Fruit fly (Drosophila melanogaster) whole organism, embryonic: ENCODE data around the gene CG17168.

ENCODE experiments used
- ATbp ChIP-seq: fragments of 200-800 bp; sonication (Bioruptor generic); optimal IDR thresholded peaks from 2 replicates; lab custom pipeline; 2017; ENCODE audit warnings: missing biosample characterization, mild to moderate bottlenecking, missing genetic modification characterization, missing genetic modification reagents
- Aef1 ChIP-seq: fragments of 200-800 bp; sonication (Bioruptor generic); IDR thresholded peaks from 3 replicates; pipeline ENCODE4 v1.3.6; 2022; ENCODE audit warnings: missing biosample characterization, missing genetic modification characterization
- Awh ChIP-seq: fragments of 200-800 bp; sonication (Bioruptor generic); IDR thresholded peaks from 2 replicates; pipeline ENCODE4, ENCODE4 v1.3.6; 2022; ENCODE audit warnings: missing biosample characterization, missing genetic modification characterization
- BEAF-32 ChIP-seq: fragments of 200-800 bp; sonication (Bioruptor generic); optimal IDR thresholded peaks from 3 replicates; lab custom pipeline; 2017; ENCODE audit warnings: missing biosample characterization, missing genetic modification characterization, mild to moderate bottlenecking, moderate library complexity, missing genetic modification reagents
- CG10654 ChIP-seq: fragments of 200-800 bp; sonication (Bioruptor generic); optimal IDR thresholded peaks from 2 replicates; lab custom pipeline; 2016; ENCODE audit warnings: missing biosample characterization, missing genetic modification characterization
- CG11085 ChIP-seq: fragments of 200-800 bp; sonication (Bioruptor generic); IDR thresholded peaks from 2 replicates; pipeline ENCODE4 v1.3.6; 2022; ENCODE audit warnings: missing biosample characterization, missing genetic modification characterization
- CG11560 ChIP-seq: fragments of 200-800 bp; sonication (Bioruptor generic); IDR thresholded peaks from 3 replicates; pipeline ENCODE4 v1.3.6; 2022; ENCODE audit warnings: missing biosample characterization, missing genetic modification characterization
- CG12104 ChIP-seq: fragments of 200-800 bp; sonication (Bioruptor generic); optimal IDR thresholded peaks from 3 replicates; lab custom pipeline; 2016; ENCODE audit warnings: missing biosample characterization, missing genetic modification characterization
- CG12659 ChIP-seq: fragments of 200-800 bp; sonication (Bioruptor generic); optimal IDR thresholded peaks from 3 replicates; lab custom pipeline; 2017; ENCODE audit warnings: mild to moderate bottlenecking, missing biosample characterization, missing genetic modification reagents, missing genetic modification characterization
- CG12744 ChIP-seq: fragments of 200-800 bp; sonication (Bioruptor generic); optimal IDR thresholded peaks from 2 replicates; lab custom pipeline; 2016; ENCODE audit warnings: missing biosample characterization, missing genetic modification characterization
- CG16815 ChIP-seq: fragments of 200-800 bp; sonication (Bioruptor generic); optimal IDR thresholded peaks from 3 replicates; lab custom pipeline; 2017; ENCODE audit warnings: missing biosample characterization, mild to moderate bottlenecking, missing genetic modification characterization
- CG18011 ChIP-seq: fragments of 200-800 bp; sonication (Bioruptor generic); optimal IDR thresholded peaks from 2 replicates; lab custom pipeline; 2017; ENCODE audit warnings: missing biosample characterization, missing genetic modification characterization, mild to moderate bottlenecking, moderate library complexity, missing genotype
- CG3163 ChIP-seq: fragments of 200-800 bp; sonication (Bioruptor generic); optimal IDR thresholded peaks from 3 replicates; lab custom pipeline; 2016; ENCODE audit warnings: missing biosample characterization, missing genetic modification characterization
- CG3995 ChIP-seq: fragments of 200-800 bp; sonication (Bioruptor generic); optimal IDR thresholded peaks from 3 replicates; lab custom pipeline; 2016; ENCODE audit warnings: missing biosample characterization, missing genetic modification characterization
- CG6765 ChIP-seq: fragments of 200-800 bp; sonication (Bioruptor generic); optimal IDR thresholded peaks from 3 replicates; lab custom pipeline; 2017; ENCODE audit warnings: missing biosample characterization, mild to moderate bottlenecking, missing genetic modification characterization
- CG6854 ChIP-seq: fragments of 200-800 bp; sonication (Bioruptor generic); optimal IDR thresholded peaks from 3 replicates; lab custom pipeline; 2017; ENCODE audit warnings: missing biosample characterization, mild to moderate bottlenecking, missing genetic modification characterization
- CG7372 ChIP-seq: fragments of 200-800 bp; sonication (Bioruptor generic); IDR thresholded peaks from 2 replicates; pipeline ENCODE4 v1.3.6; 2022; ENCODE audit warnings: missing biosample characterization, missing genetic modification characterization
- CG8290 ChIP-seq, 3 experiments: fragments of 200-800 bp; sonication (Bioruptor generic); optimal IDR thresholded peaks; 2 replicates each; lab custom pipeline; 2016 to 2019; ENCODE audit warnings: missing biosample characterization in 3 of 3, missing genetic modification characterization in 3 of 3, mild to moderate bottlenecking in 2 of 3, moderate library complexity in 1 of 3
- CoRest ChIP-seq: fragments of 200-800 bp; sonication (Bioruptor generic); optimal IDR thresholded peaks from 3 replicates; lab custom pipeline; 2018; ENCODE audit warnings: missing biosample characterization, mild to moderate bottlenecking, missing genetic modification characterization, moderate library complexity
- Dad ChIP-seq: fragments of 200-800 bp; sonication (Bioruptor generic); optimal IDR thresholded peaks from 3 replicates; lab custom pipeline; 2016; ENCODE audit warnings: missing biosample characterization, missing genetic modification characterization
- Dbx ChIP-seq: fragments of 200-800 bp; sonication (Bioruptor generic); IDR thresholded peaks from 3 replicates; pipeline ENCODE4 v1.3.6; 2022; ENCODE audit warnings: missing biosample characterization, missing genetic modification characterization
- ERR ChIP-seq: fragments of 200-800 bp; sonication (Bioruptor generic); optimal IDR thresholded peaks from 2 replicates; lab custom pipeline; 2016; ENCODE audit warnings: missing biosample characterization, missing genetic modification characterization
- Fer2 ChIP-seq: fragments of 200-800 bp; sonication (Bioruptor generic); optimal IDR thresholded peaks from 2 replicates; lab custom pipeline; 2018; ENCODE audit warnings: missing biosample characterization, mild to moderate bottlenecking, missing genetic modification characterization, moderate library complexity
- Fer3 ChIP-seq: fragments of 200-800 bp; sonication (Bioruptor generic); optimal IDR thresholded peaks from 2 replicates; lab custom pipeline; 2018; ENCODE audit warnings: missing biosample characterization, mild to moderate bottlenecking, missing genetic modification characterization, moderate library complexity
- Hmr ChIP-seq: fragments of 200-800 bp; sonication (Bioruptor generic); optimal IDR thresholded peaks from 3 replicates; lab custom pipeline; 2017; ENCODE audit warnings: mild to moderate bottlenecking, missing biosample characterization, missing genetic modification reagents, missing genetic modification characterization
- Hmx ChIP-seq: fragments of 200-800 bp; sonication (Bioruptor generic); optimal IDR thresholded peaks from 2 replicates; lab custom pipeline; 2016; ENCODE audit warnings: missing biosample characterization, missing genetic modification characterization
- Nf-YA ChIP-seq: fragments of 200-800 bp; sonication (Bioruptor generic); IDR thresholded peaks from 2 replicates; pipeline ENCODE4 v1.3.6; 2022; ENCODE audit warnings: missing biosample characterization, missing genetic modification characterization
- Opbp ChIP-seq: fragments of 200-800 bp; sonication (Bioruptor generic); IDR thresholded peaks from 3 replicates; pipeline ENCODE4 v1.3.6; 2022; ENCODE audit warnings: missing biosample characterization, missing genetic modification characterization; ENCODE audit not compliant: partially characterized antibody
- PHDP ChIP-seq: fragments of 200-800 bp; sonication (Bioruptor generic); optimal IDR thresholded peaks from 3 replicates; lab custom pipeline; 2018; ENCODE audit warnings: missing biosample characterization, mild to moderate bottlenecking, missing genetic modification characterization, moderate library complexity
- Rfx ChIP-seq: fragments of 200-800 bp; sonication (Bioruptor generic); IDR thresholded peaks from 2 replicates; pipeline ENCODE4 v1.3.6; 2022; ENCODE audit warnings: missing biosample characterization, missing genetic modification characterization
- Taf1 ChIP-seq: fragments of 200-800 bp; sonication (Bioruptor generic); IDR thresholded peaks from 2 replicates; pipeline ENCODE4 v1.3.6; 2022; ENCODE audit warnings: missing biosample characterization, missing genetic modification characterization
- caup ChIP-seq: fragments of 200-800 bp; sonication (Bioruptor generic); optimal IDR thresholded peaks from 3 replicates; lab custom pipeline; 2017; ENCODE audit warnings: missing biosample characterization, mild to moderate bottlenecking, missing genetic modification characterization, moderate library complexity; ENCODE audit not compliant: severe bottlenecking
- corto ChIP-seq: fragments of 200-800 bp; sonication (Bioruptor generic); optimal IDR thresholded peaks from 2 replicates; lab custom pipeline; 2016; ENCODE audit warnings: missing biosample characterization, mild to moderate bottlenecking, missing genetic modification characterization, moderate library complexity
- croc ChIP-seq: fragments of 200-800 bp; sonication (Bioruptor generic); conservative IDR thresholded peaks from 3 replicates; pipeline ENCODE4 v1.3.6; 2022; ENCODE audit warnings: missing biosample characterization, missing genetic modification characterization
- grau ChIP-seq: fragments of 200-800 bp; optimal IDR thresholded peaks from 3 replicates; lab custom pipeline; 2019; ENCODE audit warnings: missing biosample characterization, mild to moderate bottlenecking, missing genetic modification characterization, moderate library complexity
- inv ChIP-seq: fragments of 200-800 bp; sonication (Bioruptor generic); IDR thresholded peaks from 2 replicates; pipeline ENCODE4 v1.3.6; 2022; ENCODE audit warnings: missing biosample characterization, missing genetic modification characterization; ENCODE audit not compliant: partially characterized antibody
- kay ChIP-seq: fragments of 200-800 bp; sonication (Bioruptor generic); optimal IDR thresholded peaks from 2 replicates; lab custom pipeline; 2016; ENCODE audit warnings: missing biosample characterization, missing genetic modification characterization
- ken ChIP-seq: fragments of 200-800 bp; sonication (Bioruptor generic); IDR thresholded peaks from 3 replicates; pipeline ENCODE4 v1.3.6; 2022; ENCODE audit warnings: missing biosample characterization, missing genetic modification characterization
- klu ChIP-seq: fragments of 200-800 bp; sonication (Bioruptor generic); IDR thresholded peaks from 2 replicates; pipeline ENCODE4 v1.3.6; 2022; ENCODE audit warnings: missing biosample characterization, missing genetic modification characterization
- knrl ChIP-seq: fragments of 200-800 bp; sonication (Bioruptor generic); IDR thresholded peaks from 3 replicates; pipeline ENCODE4 v1.3.6; 2022; ENCODE audit warnings: missing biosample characterization, missing genetic modification characterization; ENCODE audit not compliant: partially characterized antibody
- lab ChIP-seq: fragments of 200-800 bp; sonication (Bioruptor generic); optimal IDR thresholded peaks from 3 replicates; lab custom pipeline; 2017; ENCODE audit warnings: missing biosample characterization, missing genetic modification characterization, mild to moderate bottlenecking, moderate library complexity, missing genetic modification reagents
- oc ChIP-seq: fragments of 200-800 bp; sonication (Bioruptor generic); optimal IDR thresholded peaks from 2 replicates; lab custom pipeline; 2018; ENCODE audit warnings: missing biosample characterization, mild to moderate bottlenecking, missing genetic modification characterization, moderate library complexity
- pzg ChIP-seq: fragments of 200-800 bp; sonication (Bioruptor generic); optimal IDR thresholded peaks from 3 replicates; lab custom pipeline; 2018; ENCODE audit warnings: missing biosample characterization, mild to moderate bottlenecking, missing genetic modification characterization, moderate library complexity
- sisA ChIP-seq: fragments of 200-800 bp; sonication (Bioruptor generic); IDR thresholded peaks from 2 replicates; pipeline ENCODE4 v1.3.6; 2022; ENCODE audit warnings: missing biosample characterization, missing genetic modification characterization
- slou ChIP-seq: fragments of 200-800 bp; sonication (Bioruptor generic); optimal IDR thresholded peaks from 3 replicates; lab custom pipeline; 2016; ENCODE audit warnings: missing biosample characterization, missing genetic modification characterization
- stwl ChIP-seq: fragments of 200-800 bp; sonication (Bioruptor generic); optimal IDR thresholded peaks from 3 replicates; lab custom pipeline; 2018; ENCODE audit warnings: missing biosample characterization, mild to moderate bottlenecking, missing genetic modification characterization, moderate library complexity
- toy ChIP-seq: fragments of 200-800 bp; sonication (Bioruptor generic); IDR thresholded peaks from 2 replicates; pipeline ENCODE4 v1.3.6; 2022; ENCODE audit warnings: missing biosample characterization, missing genetic modification characterization
- trh ChIP-seq: fragments of 200-800 bp; sonication (Bioruptor generic); optimal IDR thresholded peaks from 2 replicates; lab custom pipeline; 2016; ENCODE audit warnings: missing biosample characterization, missing genetic modification characterization
- vnd ChIP-seq: fragments of 200-800 bp; sonication (Bioruptor generic); IDR thresholded peaks from 3 replicates; pipeline ENCODE4 v1.3.6; 2022; ENCODE audit warnings: missing biosample characterization, missing genetic modification characterization; ENCODE audit not compliant: partially characterized antibody
- wdn ChIP-seq: fragments of 200-800 bp; sonication (Bioruptor generic); IDR thresholded peaks from 2 replicates; pipeline ENCODE4 v1.3.6; 2022; ENCODE audit warnings: missing biosample characterization, missing genetic modification characterization
- z ChIP-seq: fragments of 200-800 bp; sonication (Bioruptor generic); IDR thresholded peaks from 3 replicates; pipeline ENCODE4 v1.3.6; 2022; ENCODE audit warnings: missing biosample characterization, missing genetic modification characterization

Gene CG17168

dm6 chrX:23097250-23097649, 14.7 kb downstream of the CG17168 start (continued):
- TF ChIP-seq ERR (GFP tag; lab: Kevin White, UChicago) (no peak), inv (GFP tag; lab: Robert Waterston, UW) (peak; percentile 62), BEAF-32 (GFP tag; lab: Kevin White, UChicago) (peak; percentile 70), CG16815 (no peak), Awh (GFP tag; lab: Robert Waterston, UW) (no peak), Opbp (peak; percentile 42; the same call in 1 of the 3 replicates), CG7372 (GFP tag; lab: Robert Waterston, UW) (no peak), Fer2 (no peak), z (GFP tag; lab: Robert Waterston, UW) (no peak), stwl (tag; lab: Kevin White, UChicago) (no peak), Hmr (no peak), PHDP (tag; lab: Kevin White, UChicago) (no peak), Dad (GFP tag; lab: Kevin White, UChicago) (no peak), pzg (GFP tag; lab: Kevin White, UChicago) (peak; percentile 20), CG10654 (no peak), CG6765 (GFP tag; lab: Kevin White, UChicago) (no peak), grau (tag; lab: Kevin White, UChicago) (no peak), CG12659 (no peak), slou (no peak), CG12104 (GFP tag; lab: Kevin White, UChicago) (no peak), Rfx (GFP tag; lab: Robert Waterston, UW) (peak; percentile 48; the same call in 1 of the 2 replicates), CoRest (tag; lab: Kevin White, UChicago) (no peak), knrl (peak; percentile 67; the same call in 2 of the 3 replicates), oc (tag; lab: Kevin White, UChicago) (no peak), vnd (peak; percentile 71), Dbx (no peak), CG11560 (tag; lab: Robert Waterston, UW) (no peak), CG3995 (GFP tag; lab: Kevin White, UChicago) (peak; percentile 33), lab (GFP tag; lab: Kevin White, UChicago) (no peak), CG8290 (GFP tag; optimal IDR thresholded peaks at IDR 0.05; lab: Kevin White, UChicago) (no peak), CG8290 (tag; optimal IDR thresholded peaks at IDR 0.05; lab: Kevin White, UChicago) (no peak), toy (GFP tag; lab: Robert Waterston, UW) (no peak), CG11085 (GFP tag; lab: Robert Waterston, UW) (0 out of 2 replicates have a peak, but pooled peaks have one; percentile 36), ken (GFP tag; lab: Robert Waterston, UW) (no peak), ATbp (GFP tag; lab: Kevin White, UChicago) (no peak), Nf-YA (no peak), trh (GFP tag; lab: Kevin White, UChicago) (no peak), corto (no peak), kay (GFP tag; lab: Kevin White, UChicago) (no peak), CG6854 (no peak), Aef1 (GFP tag; lab: Robert Waterston, UW) (no peak), sisA (no peak), CG18011 (no peak), CG3163 (no peak), klu (GFP tag; lab: Robert Waterston, UW) (no peak), wdn (GFP tag; lab: Robert Waterston, UW) (no peak), Hmx (GFP tag; lab: Kevin White, UChicago) (no peak), CG12744 (GFP tag; lab: Kevin White, UChicago) (no peak), Fer3 (tag; lab: Kevin White, UChicago) (no peak), Taf1 (no peak), croc (GFP tag; lab: Robert Waterston, UW) (no peak), caup (no peak)
